Worm (Caenorhabditis elegans) whole organism, L2 larva: ENCODE measurements around the gene T10H4.4.

Experiments
- F13H6.1 ChIP-seq: sonication (generic microtip); optimal IDR thresholded peaks from 2 replicates; lab custom pipeline; 2016; ENCODE audit warnings: missing genetic modification characterization, missing compliant biosample characterization
- ZK546.5 ChIP-seq: sonication (generic microtip); optimal IDR thresholded peaks from 2 replicates; lab custom pipeline; 2017; ENCODE audit warnings: missing biosample characterization, missing genetic modification characterization
- aly-2 ChIP-seq: fragments of 150-350 bp; optimal IDR thresholded peaks from 2 replicates; lab custom pipeline; 2014; ENCODE audit warnings: missing biosample characterization, missing genetic modification characterization
- ama-1 ChIP-seq: fragments of 150-350 bp; optimal IDR thresholded peaks from 2 replicates; lab custom pipeline; 2018; ENCODE audit warnings: inconsistent platforms
- ceh-16 ChIP-seq: fragments of 150-350 bp; optimal IDR thresholded peaks from 2 replicates; lab custom pipeline; 2014; ENCODE audit warnings: missing biosample characterization, missing genetic modification characterization
- crh-2 ChIP-seq: sonication (generic microtip); optimal IDR thresholded peaks from 2 replicates; lab custom pipeline; 2017; ENCODE audit warnings: missing biosample characterization, missing genetic modification characterization
- egl-27 ChIP-seq: sonication (generic microtip); optimal IDR thresholded peaks from 3 replicates; lab custom pipeline; 2017; ENCODE audit warnings: missing biosample characterization, missing genetic modification reagents, missing genetic modification characterization
- elt-1 ChIP-seq: fragments of 150-350 bp; optimal IDR thresholded peaks from 2 replicates; lab custom pipeline; 2014; ENCODE audit warnings: missing biosample characterization, missing genetic modification characterization
- elt-3 ChIP-seq: sonication (generic microtip); optimal IDR thresholded peaks from 2 replicates; lab custom pipeline; 2017; ENCODE audit warnings: missing biosample characterization, missing genetic modification characterization
- fos-1 ChIP-seq: fragments of 150-350 bp; optimal IDR thresholded peaks from 2 replicates; lab custom pipeline; 2014; ENCODE audit warnings: missing biosample characterization, missing genetic modification characterization
- gmeb-1 ChIP-seq: fragments of 150-350 bp; optimal IDR thresholded peaks from 2 replicates; lab custom pipeline; 2014; ENCODE audit warnings: missing biosample characterization, missing genetic modification characterization
- lin-39 ChIP-seq: fragments of 150-350 bp; optimal IDR thresholded peaks from 2 replicates; lab custom pipeline; 2014; ENCODE audit warnings: missing biosample characterization, missing genetic modification reagents, missing genetic modification characterization
- lsy-2 ChIP-seq, 2 experiments: fragments of 150-350 bp in 1 of 2; sonication (generic microtip) in 1 of 2; optimal IDR thresholded peaks; 2 replicates each; lab custom pipeline; 2014 to 2017; ENCODE audit warnings: missing biosample characterization in 2 of 2, missing genetic modification characterization in 2 of 2
- mab-5 ChIP-seq: fragments of 150-350 bp; optimal IDR thresholded peaks from 2 replicates; lab custom pipeline; 2014; ENCODE audit warnings: missing biosample characterization, missing genetic modification characterization
- nhr-10 ChIP-seq: sonication (generic microtip); optimal IDR thresholded peaks from 2 replicates; lab custom pipeline; 2017; ENCODE audit warnings: missing biosample characterization, missing genetic modification characterization
- nhr-11 ChIP-seq: fragments of 150-350 bp; optimal IDR thresholded peaks from 2 replicates; lab custom pipeline; 2014; ENCODE audit warnings: missing biosample characterization, missing genetic modification characterization
- nhr-12 ChIP-seq: fragments of 150-350 bp; optimal IDR thresholded peaks from 2 replicates; lab custom pipeline; 2014; ENCODE audit warnings: missing biosample characterization, missing genetic modification characterization
- nhr-129 ChIP-seq: fragments of 150-350 bp; optimal IDR thresholded peaks from 2 replicates; lab custom pipeline; 2014; ENCODE audit warnings: missing biosample characterization, missing genetic modification characterization
- nhr-23 ChIP-seq: fragments of 150-350 bp; optimal IDR thresholded peaks from 2 replicates; lab custom pipeline; 2014; ENCODE audit warnings: missing biosample characterization, missing genetic modification reagents, missing genetic modification characterization
- nhr-25 ChIP-seq: fragments of 150-350 bp; sonication (generic microtip); optimal IDR thresholded peaks from 3 replicates; lab custom pipeline; 2014; ENCODE audit warnings: missing biosample characterization, missing genetic modification characterization
- nhr-6 ChIP-seq: fragments of 150-350 bp; optimal IDR thresholded peaks from 2 replicates; lab custom pipeline; 2014; ENCODE audit warnings: missing biosample characterization, missing genetic modification characterization
- nhr-77 ChIP-seq: fragments of 150-350 bp; optimal IDR thresholded peaks from 2 replicates; lab custom pipeline; 2014; ENCODE audit warnings: missing biosample characterization, missing genetic modification characterization
- peb-1 ChIP-seq: fragments of 150-350 bp; optimal IDR thresholded peaks from 2 replicates; lab custom pipeline; 2014; ENCODE audit warnings: missing biosample characterization, missing genetic modification characterization
- sem-4 ChIP-seq: fragments of 150-350 bp; optimal IDR thresholded peaks from 2 replicates; lab custom pipeline; 2014; ENCODE audit warnings: missing biosample characterization, missing genetic modification reagents, missing genetic modification characterization
- skn-1 ChIP-seq: sonication (generic microtip); optimal IDR thresholded peaks from 2 replicates; lab custom pipeline; 2017; ENCODE audit warnings: missing biosample characterization, missing genetic modification characterization
- sma-3 ChIP-seq: sonication (generic microtip); optimal IDR thresholded peaks from 2 replicates; lab custom pipeline; 2016; ENCODE audit warnings: missing genetic modification reagents, missing genetic modification characterization, missing compliant biosample characterization
- sma-9 ChIP-seq, 2 experiments: fragments of 150-350 bp in 1 of 2; sonication (generic microtip) in 1 of 2; optimal IDR thresholded peaks; 2 replicates each; lab custom pipeline; 2014 to 2016; ENCODE audit warnings: missing genetic modification characterization in 2 of 2, mild to moderate bottlenecking in 1 of 2, missing biosample characterization in 1 of 2, missing compliant biosample characterization in 1 of 2, missing genetic modification reagents in 1 of 2, moderate library complexity in 1 of 2
- unc-39 ChIP-seq: fragments of 150-350 bp; optimal IDR thresholded peaks from 2 replicates; lab custom pipeline; 2014; ENCODE audit warnings: missing biosample characterization, missing genetic modification characterization
- unc-62 ChIP-seq: fragments of 150-350 bp; optimal IDR thresholded peaks from 2 replicates; lab custom pipeline; 2014; ENCODE audit warnings: missing biosample characterization, missing genetic modification reagents, missing genetic modification characterization
- zag-1 ChIP-seq: fragments of 150-350 bp; optimal IDR thresholded peaks from 2 replicates; lab custom pipeline; 2014; ENCODE audit warnings: missing biosample characterization, missing genetic modification characterization
- ztf-1 ChIP-seq: fragments of 200-800 bp; sonication (Bioruptor generic); conservative IDR thresholded peaks from 2 replicates; pipeline ENCODE4 v1.3.6; 2022; ENCODE audit warnings: missing genetic modification characterization, missing compliant biosample characterization
- ztf-4 ChIP-seq: fragments of 150-350 bp; optimal IDR thresholded peaks from 2 replicates; lab custom pipeline; 2014; ENCODE audit warnings: missing biosample characterization, missing genetic modification characterization

Gene T10H4.4

ce11 chrV:15287856-15288255, 15.7 kb upstream of the T10H4.4 start, which contains the start of gene cyp-34A1:
TSS of gene cyp-34A1 (minus strand) at chrV:15287956.
- TF ChIP-seq sem-4 (tag; lab: Kevin White, UChicago) (no peak), zag-1 (no peak), ztf-4 (no peak), nhr-25 (tag; lab: Kevin White, UChicago) (no peak), ztf-1 (GFP tag; lab: Robert Waterston, UW) (no peak), unc-39 (tag; lab: Kevin White, UChicago) (no peak), nhr-11 (tag; lab: Kevin White, UChicago) (no peak), nhr-129 (tag; lab: Kevin White, UChicago) (no peak), lsy-2 (tag; optimal IDR thresholded peaks at IDR 0.05; lab: Kevin White, UChicago) (no peak), unc-62 (GFP tag; lab: Kevin White, UChicago) (no peak), ZK546.5 (no peak), lin-39 (no peak), sma-3 (GFP tag; lab: Kevin White, UChicago) (no peak), nhr-77 (tag; lab: Kevin White, UChicago) (no peak)

- peak; percentile 51 for TF ChIP-seq sma-9 (GFP tag; optimal IDR thresholded peaks at IDR 0.05; lab: Kevin White, UChicago)
- TF ChIP-seq sma-9 (tag; optimal IDR thresholded peaks at IDR 0.05; lab: Kevin White, UChicago), result no peak
- TF ChIP-seq nhr-23 (tag; lab: Kevin White, UChicago), result no peak
Observed at ce11 chrV:15285984-15286383, 13.8 kb upstream of the T10H4.4 start.

ce11 chrV:15281279-15281949, 9.3 kb upstream of the T10H4.4 start, which contains the start of the genes srw-19 and srx-51:
TSS of gene srw-19 (minus strand) at chrV:15281379.
TSS of gene srx-51 (plus strand) at chrV:15281899.
- TF ChIP-seq ama-1 (lab: Kevin White, UChicago) (no peak), unc-62 (GFP tag; lab: Kevin White, UChicago) (no peak), F13H6.1 (tag; lab: Kevin White, UChicago) (no peak), lin-39 (no peak), ceh-16 (tag; lab: Kevin White, UChicago) (no peak), skn-1 (tag; lab: Kevin White, UChicago) (no peak), nhr-6 (tag; lab: Kevin White, UChicago) (no peak), nhr-25 (tag; lab: Kevin White, UChicago) (no peak)
- TF ChIP-seq, all 48 proteins: peak for 0

- TF ChIP-seq lin-39 (no peak), zag-1 (no peak), mab-5 (tag; lab: Kevin White, UChicago) (no peak), nhr-10 (tag; lab: Kevin White, UChicago) (no peak), peb-1 (no peak), elt-3 (no peak), ceh-16 (tag; lab: Kevin White, UChicago) (no peak), ama-1 (lab: Kevin White, UChicago) (no peak), aly-2 (tag; lab: Kevin White, UChicago) (no peak), nhr-25 (tag; lab: Kevin White, UChicago) (no peak), crh-2 (no peak), fos-1 (no peak)
- TF ChIP-seq, all 48 proteins: peak for 0
Observed at ce11 chrV:15276915-15277314, 4.8 kb upstream of the T10H4.4 start, which contains the start of gene srw-17. TSS of gene srw-17 (minus strand) at chrV:15277015.

ce11 chrV:15274757-15275156, 2.6 kb upstream of the T10H4.4 start, which contains the start of gene srw-16:
TSS of gene srw-16 (minus strand) at chrV:15274857.
- TF ChIP-seq egl-27 (tag; lab: Kevin White, UChicago), result no peak
- TF ChIP-seq sem-4 (tag; lab: Kevin White, UChicago), result no peak
- TF ChIP-seq nhr-12 (tag; lab: Kevin White, UChicago), result no peak
- no peak for TF ChIP-seq nhr-10 (tag; lab: Kevin White, UChicago)
- TF ChIP-seq mab-5 (tag; lab: Kevin White, UChicago), result no peak
- no peak for TF ChIP-seq ama-1 (lab: Kevin White, UChicago)
- no peak for TF ChIP-seq lin-39
- TF ChIP-seq gmeb-1 (tag; lab: Kevin White, UChicago), result no peak
- TF ChIP-seq zag-1, result no peak
- TF ChIP-seq elt-1, result no peak
